Fruit fly (Drosophila melanogaster) whole organism, embryonic: ENCODE results near the gene CG43339.
A peak's percentile ranks its signal among the peaks of the same experiment; 100 is the strongest.

Experiments used
- ATbp ChIP-seq: fragments of 200-800 bp; sonication (Bioruptor generic); optimal IDR thresholded peaks from 2 replicates; lab custom pipeline; 2017; ENCODE audit warnings: missing biosample characterization, mild to moderate bottlenecking, missing genetic modification characterization, missing genetic modification reagents
- Aef1 ChIP-seq: fragments of 200-800 bp; sonication (Bioruptor generic); IDR thresholded peaks from 3 replicates; pipeline ENCODE4 v1.3.6; 2022; ENCODE audit warnings: missing biosample characterization, missing genetic modification characterization
- C15 ChIP-seq: fragments of 200-800 bp; sonication (Bioruptor generic); IDR thresholded peaks from 3 replicates; pipeline ENCODE4 v1.3.6; 2022; ENCODE audit warnings: missing biosample characterization, missing genetic modification characterization
- CG1024 ChIP-seq: fragments of 200-800 bp; sonication (Bioruptor generic); IDR thresholded peaks from 2 replicates; pipeline ENCODE4 v1.3.6; 2022; ENCODE audit warnings: missing biosample characterization, missing genetic modification characterization
- CG10565 ChIP-seq: fragments of 200-800 bp; sonication (Bioruptor generic); optimal IDR thresholded peaks from 3 replicates; lab custom pipeline; 2016; ENCODE audit warnings: missing biosample characterization, mild to moderate bottlenecking, missing genetic modification characterization
- CG10654 ChIP-seq: fragments of 200-800 bp; sonication (Bioruptor generic); optimal IDR thresholded peaks from 2 replicates; lab custom pipeline; 2016; ENCODE audit warnings: missing biosample characterization, missing genetic modification characterization
- CG10979 ChIP-seq: fragments of 200-800 bp; sonication (Bioruptor generic); optimal IDR thresholded peaks from 2 replicates; lab custom pipeline; 2018; ENCODE audit warnings: missing biosample characterization, mild to moderate bottlenecking, missing genetic modification characterization, moderate library complexity
- CG11398 ChIP-seq: fragments of 200-800 bp; sonication (Bioruptor generic); optimal IDR thresholded peaks from 2 replicates; lab custom pipeline; 2016; ENCODE audit warnings: missing biosample characterization, missing genetic modification characterization
- CG12104 ChIP-seq: fragments of 200-800 bp; sonication (Bioruptor generic); optimal IDR thresholded peaks from 3 replicates; lab custom pipeline; 2016; ENCODE audit warnings: missing biosample characterization, missing genetic modification characterization
- CG13287 ChIP-seq: fragments of 200-800 bp; sonication (Bioruptor generic); IDR thresholded peaks from 2 replicates; pipeline ENCODE4 v1.3.6; 2022; ENCODE audit warnings: missing biosample characterization, missing genetic modification characterization; ENCODE audit not compliant: partially characterized antibody
- CG14014 ChIP-seq: fragments of 200-800 bp; sonication (Bioruptor generic); IDR thresholded peaks from 2 replicates; pipeline ENCODE4 v1.3.6; 2022; ENCODE audit warnings: missing biosample characterization, missing genetic modification characterization
- CG14965 ChIP-seq: fragments of 200-800 bp; sonication (Bioruptor generic); optimal IDR thresholded peaks from 2 replicates; lab custom pipeline; 2016; ENCODE audit warnings: missing biosample characterization, missing genetic modification characterization, borderline replicate concordance
- CG17186 ChIP-seq: fragments of 200-800 bp; sonication (Bioruptor generic); optimal IDR thresholded peaks from 3 replicates; lab custom pipeline; 2017; ENCODE audit warnings: missing biosample characterization, missing genetic modification reagents, missing genetic modification characterization
- CG17385 ChIP-seq: fragments of 200-800 bp; sonication (Bioruptor generic); optimal IDR thresholded peaks from 3 replicates; lab custom pipeline; 2018; ENCODE audit warnings: missing biosample characterization, mild to moderate bottlenecking, missing genetic modification characterization
- CG17829 ChIP-seq: fragments of 200-800 bp; optimal IDR thresholded peaks from 2 replicates; lab custom pipeline; 2019; ENCODE audit warnings: missing biosample characterization, mild to moderate bottlenecking, missing genetic modification characterization, moderate library complexity
- CG3281 ChIP-seq: fragments of 200-800 bp; sonication (Bioruptor generic); optimal IDR thresholded peaks from 3 replicates; lab custom pipeline; 2017; ENCODE audit warnings: missing biosample characterization, mild to moderate bottlenecking, missing genetic modification characterization
- CG34224 ChIP-seq: fragments of 200-800 bp; sonication (Bioruptor generic); IDR thresholded peaks from 3 replicates; pipeline ENCODE4 v1.3.6; 2022; ENCODE audit warnings: missing biosample characterization, missing genetic modification characterization; ENCODE audit not compliant: partially characterized antibody
- CG34376 ChIP-seq: fragments of 200-800 bp; sonication (Bioruptor generic); optimal IDR thresholded peaks from 2 replicates; lab custom pipeline; 2018; ENCODE audit warnings: missing biosample characterization, mild to moderate bottlenecking, missing genetic modification characterization
- CG4707 ChIP-seq: fragments of 200-800 bp; sonication (Bioruptor generic); optimal IDR thresholded peaks from 2 replicates; lab custom pipeline; 2018; ENCODE audit warnings: missing biosample characterization, mild to moderate bottlenecking, missing genetic modification characterization, moderate library complexity
- CG4730 ChIP-seq: fragments of 200-800 bp; sonication (Bioruptor generic); IDR thresholded peaks from 2 replicates; pipeline ENCODE4 v1.3.6; 2022; ENCODE audit warnings: missing biosample characterization, missing genetic modification characterization
- CG4820 ChIP-seq: fragments of 200-800 bp; sonication (Bioruptor generic); optimal IDR thresholded peaks from 3 replicates; lab custom pipeline; 2016; ENCODE audit warnings: missing biosample characterization, missing genetic modification characterization
- CG6254 ChIP-seq: fragments of 200-800 bp; sonication (Bioruptor generic); optimal IDR thresholded peaks from 3 replicates; lab custom pipeline; 2017; ENCODE audit warnings: mild to moderate bottlenecking, missing biosample characterization, missing genetic modification reagents, missing genetic modification characterization
- CG8089 ChIP-seq: fragments of 200-800 bp; sonication (Bioruptor generic); optimal IDR thresholded peaks from 3 replicates; lab custom pipeline; 2016; ENCODE audit warnings: missing biosample characterization, missing genetic modification characterization
- CG9932 ChIP-seq: fragments of 200-800 bp; sonication (Bioruptor generic); IDR thresholded peaks from 2 replicates; pipeline ENCODE4 v1.3.6; 2022; ENCODE audit warnings: missing biosample characterization, missing genetic modification characterization
- Dip3 ChIP-seq: fragments of 200-800 bp; sonication (Bioruptor generic); optimal IDR thresholded peaks from 3 replicates; lab custom pipeline; 2016; ENCODE audit warnings: missing biosample characterization, missing genetic modification characterization
- GATAe ChIP-seq: fragments of 200-800 bp; sonication (Bioruptor generic); conservative IDR thresholded peaks from 2 replicates; pipeline ENCODE4 v1.3.6; 2022; ENCODE audit warnings: missing biosample characterization, missing genetic modification characterization
- Gug ChIP-seq: fragments of 200-800 bp; sonication (Bioruptor generic); IDR thresholded peaks from 4 replicates; pipeline ENCODE4 v1.3.6; 2022; ENCODE audit warnings: missing biosample characterization, missing genetic modification characterization
- HmgD ChIP-seq: fragments of 200-800 bp; sonication (Bioruptor generic); optimal IDR thresholded peaks from 3 replicates; lab custom pipeline; 2016; ENCODE audit warnings: missing biosample characterization, missing genetic modification characterization
- HmgZ ChIP-seq: fragments of 200-800 bp; sonication (Bioruptor generic); optimal IDR thresholded peaks from 2 replicates; lab custom pipeline; 2018; ENCODE audit warnings: missing biosample characterization, mild to moderate bottlenecking, missing genetic modification characterization
- Mad ChIP-seq: fragments of 200-800 bp; sonication (Bioruptor generic); optimal IDR thresholded peaks from 2 replicates; lab custom pipeline; 2016; ENCODE audit warnings: missing biosample characterization, missing genetic modification characterization
- Oli ChIP-seq: fragments of 200-800 bp; sonication (Bioruptor generic); optimal IDR thresholded peaks from 2 replicates; lab custom pipeline; 2018; ENCODE audit warnings: missing biosample characterization, mild to moderate bottlenecking, missing genetic modification characterization, moderate library complexity
- Ptx1 ChIP-seq: fragments of 200-800 bp; sonication (Bioruptor generic); IDR thresholded peaks from 2 replicates; pipeline ENCODE4 v1.3.6; 2022; ENCODE audit warnings: missing biosample characterization, missing genetic modification characterization
- Scr ChIP-seq: fragments of 200-800 bp; sonication (Bioruptor generic); IDR thresholded peaks from 2 replicates; pipeline ENCODE4 v1.3.6; 2022; ENCODE audit warnings: missing biosample characterization, missing genetic modification characterization; ENCODE audit not compliant: partially characterized antibody
- Sin3A ChIP-seq: fragments of >200 bp; optimal IDR thresholded peaks from 2 replicates; lab custom pipeline; 2018
- Tbp ChIP-seq: fragments of >200 bp; optimal IDR thresholded peaks from 2 replicates; lab custom pipeline; 2018; ENCODE audit warnings: missing biosample characterization, missing genetic modification characterization
- abd-A ChIP-seq: fragments of 200-800 bp; sonication (Bioruptor generic); optimal IDR thresholded peaks from 3 replicates; lab custom pipeline; 2019; ENCODE audit warnings: missing biosample characterization, mild to moderate bottlenecking, missing genetic modification characterization, moderate library complexity
- caup ChIP-seq: fragments of 200-800 bp; sonication (Bioruptor generic); optimal IDR thresholded peaks from 3 replicates; lab custom pipeline; 2017; ENCODE audit warnings: missing biosample characterization, mild to moderate bottlenecking, missing genetic modification characterization, moderate library complexity; ENCODE audit not compliant: severe bottlenecking
- ci ChIP-seq: fragments of 200-800 bp; sonication (Bioruptor generic); IDR thresholded peaks from 3 replicates; pipeline ENCODE4 v1.3.6; 2022; ENCODE audit warnings: missing biosample characterization, missing genetic modification characterization
- dpn ChIP-seq, 2 experiments: fragments of 200-800 bp; sonication (Bioruptor generic); optimal IDR thresholded peaks; 3 replicates each; lab custom pipeline; 2016; ENCODE audit warnings: missing biosample characterization in 2 of 2, missing genetic modification characterization in 2 of 2
- esg ChIP-seq: fragments of 200-800 bp; sonication (Bioruptor generic); conservative IDR thresholded peaks from 2 replicates; pipeline ENCODE4 v1.3.6; 2022; ENCODE audit warnings: missing biosample characterization, missing genetic modification characterization
- hb ChIP-seq: fragments of 200-800 bp; sonication (Bioruptor generic); IDR thresholded peaks from 3 replicates; pipeline ENCODE4 v1.3.6; 2022; ENCODE audit warnings: missing biosample characterization, missing genetic modification characterization; ENCODE audit not compliant: partially characterized antibody
- mirr ChIP-seq: fragments of 200-800 bp; sonication (Bioruptor generic); optimal IDR thresholded peaks from 3 replicates; lab custom pipeline; 2018; ENCODE audit warnings: missing biosample characterization, mild to moderate bottlenecking, missing genetic modification characterization
- mld ChIP-seq: fragments of 200-800 bp; sonication (Bioruptor generic); IDR thresholded peaks from 3 replicates; pipeline ENCODE4 v1.3.6; 2022; ENCODE audit warnings: missing biosample characterization, missing genetic modification characterization; ENCODE audit not compliant: partially characterized antibody
- pan ChIP-seq, 4 experiments: fragments of >200 bp in 3 of 4; fragments of 200-800 bp in 1 of 4; sonication (Bioruptor generic) in 1 of 4; optimal IDR thresholded peaks in 3 of 4; IDR thresholded peaks in 1 of 4; 2 replicates each; pipeline versions ENCODE4 v1.3.6 to Lab custom; 2017 to 2022; ENCODE audit warnings: missing biosample characterization in 2 of 4, missing genetic modification characterization in 2 of 4, mixed read lengths in 1 of 4
- schlank ChIP-seq: fragments of 200-800 bp; sonication (Bioruptor generic); optimal IDR thresholded peaks from 2 replicates; lab custom pipeline; 2018; ENCODE audit warnings: missing biosample characterization, mild to moderate bottlenecking, missing genetic modification characterization
- slbo ChIP-seq: fragments of 200-800 bp; sonication (Bioruptor generic); IDR thresholded peaks from 2 replicates; pipeline ENCODE4 v1.3.6; 2022; ENCODE audit warnings: missing biosample characterization, missing genetic modification characterization
- tll ChIP-seq, 2 experiments: fragments of 200-800 bp in 1 of 2; fragments of >200 bp in 1 of 2; sonication (Bioruptor generic) in 1 of 2; optimal IDR thresholded peaks; 2 replicates each; lab custom pipeline; 2017 to 2019; ENCODE audit warnings: missing biosample characterization in 2 of 2, missing genetic modification characterization in 2 of 2, mild to moderate bottlenecking in 1 of 2, moderate library complexity in 1 of 2
- twi ChIP-seq: fragments of 200-800 bp; optimal IDR thresholded peaks from 2 replicates; lab custom pipeline; 2019; ENCODE audit warnings: missing biosample characterization, mild to moderate bottlenecking, missing genetic modification characterization, moderate library complexity
- usp ChIP-seq: fragments of >200 bp; optimal IDR thresholded peaks from 2 replicates; lab custom pipeline; 2017; ENCODE audit warnings: missing biosample characterization, missing genetic modification characterization
- wdn ChIP-seq: fragments of 200-800 bp; sonication (Bioruptor generic); IDR thresholded peaks from 2 replicates; pipeline ENCODE4 v1.3.6; 2022; ENCODE audit warnings: missing biosample characterization, missing genetic modification characterization
- yki ChIP-seq: fragments of >200 bp; optimal IDR thresholded peaks from 3 replicates; lab custom pipeline; 2018
- z ChIP-seq: fragments of 200-800 bp; sonication (Bioruptor generic); IDR thresholded peaks from 3 replicates; pipeline ENCODE4 v1.3.6; 2022; ENCODE audit warnings: missing biosample characterization, missing genetic modification characterization

The CG43339 gene

DNA sequence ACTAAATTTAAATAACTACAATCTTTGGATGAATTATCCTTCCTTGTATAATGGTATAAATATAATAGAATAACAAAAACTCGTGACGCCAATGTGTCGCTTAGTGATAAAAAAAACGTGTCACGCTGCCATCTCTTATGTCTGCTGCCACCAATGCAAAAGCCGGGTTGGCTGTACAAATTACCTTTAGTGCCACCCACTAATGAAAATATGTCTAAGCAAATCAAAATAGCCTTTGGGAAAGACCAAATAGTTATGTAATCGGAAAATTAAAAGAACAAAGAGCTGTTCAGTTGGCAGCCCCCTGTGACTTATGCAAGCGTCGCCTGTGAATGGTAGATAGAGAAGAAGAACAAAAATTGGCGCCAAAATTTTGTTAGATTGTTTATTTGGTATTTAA, 16.3 kb upstream of the CG43339 start, which contains the start of gene CG10336 (continued):
- TF ChIP-seq CG13287 (GFP tag; lab: Robert Waterston, UW): peak; percentile 60
- TF ChIP-seq CG17385 (GFP tag; lab: Kevin White, UChicago): peak; percentile 99
- TF ChIP-seq Tbp: no peak
- TF ChIP-seq slbo (GFP tag; lab: Robert Waterston, UW): no peak
- peak; percentile 49 for TF ChIP-seq Sin3A
- no peak for TF ChIP-seq caup (GFP tag; lab: Kevin White, UChicago)
- no peak for TF ChIP-seq wdn (GFP tag; lab: Robert Waterston, UW)
- TF ChIP-seq GATAe (GFP tag; lab: Robert Waterston, UW): no peak
- TF ChIP-seq CG10979: no peak
- no peak for TF ChIP-seq mirr (GFP tag; lab: Kevin White, UChicago)
- no peak for TF ChIP-seq pan (optimal IDR thresholded peaks at IDR 0.05; lab: Kevin White, UChicago)
- TF ChIP-seq pan (GFP tag; optimal IDR thresholded peaks at IDR 0.05 in 1 of 2, IDR thresholded peaks at IDR 0.05 in 1 of 2): no peak
- TF ChIP-seq z: no peak
- TF ChIP-seq HmgZ (tag; lab: Kevin White, UChicago): peak; percentile 6
- no peak for TF ChIP-seq ATbp
- TF ChIP-seq CG34224 (GFP tag; lab: Robert Waterston, UW): peak; percentile 47
- TF ChIP-seq schlank (tag; lab: Kevin White, UChicago): no peak
- no peak for TF ChIP-seq Aef1
- TF ChIP-seq CG14965 (GFP tag; lab: Kevin White, UChicago): no peak
- peak; percentile 36; the same call in 1 of the 2 replicates for TF ChIP-seq CG9932 (GFP tag; lab: Robert Waterston, UW)
- TF ChIP-seq CG17186 (GFP tag; lab: Kevin White, UChicago): no peak
- TF ChIP-seq twi: no peak
- no peak for TF ChIP-seq usp (GFP tag; lab: Kevin White, UChicago)
- TF ChIP-seq C15 (GFP tag; lab: Robert Waterston, UW): no peak
- TF ChIP-seq esg: no peak
- TF ChIP-seq CG10654 (GFP tag; lab: Kevin White, UChicago): no peak
- TF ChIP-seq CG12104 (GFP tag; lab: Kevin White, UChicago): no peak
- TF ChIP-seq CG14014: no peak
- TF ChIP-seq mld (GFP tag; lab: Robert Waterston, UW): no peak
- no peak for TF ChIP-seq CG4707 (GFP tag; lab: Kevin White, UChicago)
- TF ChIP-seq Mad (GFP tag; lab: Kevin White, UChicago): no peak
- TF ChIP-seq CG4730 (GFP tag; lab: Robert Waterston, UW): no peak
- no peak for TF ChIP-seq hb (GFP tag; lab: Robert Waterston, UW)
- TF ChIP-seq tll (GFP tag; optimal IDR thresholded peaks at IDR 0.05; lab: Kevin White, UChicago): no peak
- no peak for TF ChIP-seq HmgD (GFP tag; lab: Kevin White, UChicago)
- peak; percentile 49 for TF ChIP-seq yki (lab: Kevin White, UChicago)
- TF ChIP-seq CG34376 (GFP tag; lab: Kevin White, UChicago): no peak
- no peak for TF ChIP-seq ci
- no peak for TF ChIP-seq Ptx1
- no peak for TF ChIP-seq CG4820 (GFP tag; lab: Kevin White, UChicago)
- TF ChIP-seq CG3281 (GFP tag; lab: Kevin White, UChicago): no peak
- peak; percentile 61 for TF ChIP-seq Scr
- no peak for TF ChIP-seq dpn (GFP tag; optimal IDR thresholded peaks at IDR 0.05; lab: Kevin White, UChicago)
- TF ChIP-seq CG1024 (GFP tag; lab: Robert Waterston, UW): no peak
- no peak for TF ChIP-seq CG6254 (GFP tag; lab: Kevin White, UChicago)
- TF ChIP-seq CG8089: no peak
- no peak for TF ChIP-seq CG17829 (tag; lab: Kevin White, UChicago)
- TF ChIP-seq Oli: no peak
- TF ChIP-seq Dip3 (GFP tag; lab: Kevin White, UChicago): no peak
- no peak for TF ChIP-seq Gug (GFP tag; lab: Robert Waterston, UW)
- TF ChIP-seq abd-A: no peak
- no peak for TF ChIP-seq CG11398 (GFP tag; lab: Kevin White, UChicago)
- TF ChIP-seq CG10565 (GFP tag; lab: Kevin White, UChicago): no peak
